Worm (Caenorhabditis elegans): ENCODE measurements around the gene C06A6.4.
A peak's percentile ranks its signal among the peaks of the same experiment; 100 is the strongest.

C06A6.4 gene

DNA sequence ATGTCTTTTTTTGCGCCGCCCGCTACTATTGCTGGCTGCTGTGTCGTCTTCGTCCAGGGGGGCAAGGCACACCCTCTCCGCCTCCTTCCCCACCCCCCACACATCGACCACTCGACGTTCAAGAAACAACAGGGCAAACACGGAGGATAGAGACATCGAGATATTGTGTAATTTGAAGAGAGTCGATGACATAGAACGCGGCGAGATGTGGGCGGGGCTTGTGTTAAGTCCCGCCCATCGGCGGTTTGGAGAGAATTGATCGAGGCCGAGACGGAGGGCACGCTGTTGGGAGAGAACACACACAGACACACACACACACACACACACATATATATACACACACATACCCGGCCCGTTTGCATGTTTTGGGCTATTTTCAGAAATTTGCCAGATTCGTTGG is 16.5 kb upstream of the C06A6.4 start (continued):
- TF ChIP-seq nhr-84 (tag; optimal IDR thresholded peaks at IDR 0.05) (no peak), fos-1 (tag; optimal IDR thresholded peaks at IDR 0.05) (peak; percentile 41), snpc-4 (tag; optimal IDR thresholded peaks at IDR 0.05) (peak; percentile 43), nhr-19 (GFP tag; conservative IDR thresholded peaks at IDR 0.05) (peak; percentile 73), nhr-47 (tag; optimal IDR thresholded peaks at IDR 0.05) (peak; percentile 82), snu-23 (GFP tag; optimal IDR thresholded peaks at IDR 0.05) (peak; percentile 86), nhr-20 (tag; optimal IDR thresholded peaks at IDR 0.05) (peak; percentile 78), lin-39 (tag; optimal IDR thresholded peaks at IDR 0.05) (no peak), nhr-12 (tag; optimal IDR thresholded peaks at IDR 0.05) (no peak), nhr-71 (tag; optimal IDR thresholded peaks at IDR 0.05) (peak; percentile 85), xbp-1 (tag; optimal IDR thresholded peaks at IDR 0.05) (peak; percentile 63), unc-62 (GFP tag; optimal IDR thresholded peaks at IDR 0.05) (no peak), dpl-1 (GFP tag; optimal IDR thresholded peaks at IDR 0.05) (peak; percentile 39 to 54 (median 52)), nhr-85 (tag) (peak; percentile 89)

DNA sequence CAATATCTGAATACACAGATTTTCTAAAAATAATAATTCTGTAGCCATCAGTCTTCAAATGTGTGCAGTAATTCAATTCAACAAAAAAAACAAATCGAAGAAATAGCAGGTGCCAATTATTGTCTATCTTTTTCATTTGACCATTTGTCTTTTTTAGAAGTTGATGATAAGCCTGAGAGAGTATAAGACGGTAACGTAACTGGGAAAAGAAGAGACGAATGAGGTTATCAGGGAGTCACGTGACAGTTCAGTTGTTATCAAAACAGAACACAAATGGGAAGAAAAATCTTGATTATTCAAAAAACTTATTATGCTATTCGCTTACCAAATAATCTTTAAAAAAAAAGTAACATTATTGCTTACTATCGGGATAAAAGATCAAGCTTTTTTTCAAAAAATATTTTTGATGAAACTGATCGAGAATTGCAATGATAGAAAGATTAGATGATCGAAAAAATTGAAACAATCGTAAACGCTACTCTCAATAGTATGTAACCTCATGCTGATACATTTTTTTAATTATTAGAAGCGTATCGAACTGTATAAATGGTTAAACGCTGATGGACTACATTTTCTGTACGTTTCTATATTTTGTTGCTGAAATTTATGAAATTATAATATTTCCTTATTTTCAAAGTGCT is 15.4 kb upstream of the C06A6.4 start:
- TF ChIP-seq efl-1 (optimal IDR thresholded peaks at IDR 0.05), result no peak
- peak in 1 of 2 experiments; percentile 1 for TF ChIP-seq efl-1 (GFP tag; optimal IDR thresholded peaks at IDR 0.05 in 1 of 2)
- TF ChIP-seq C04F5.9 (tag; optimal IDR thresholded peaks at IDR 0.05), result no peak
- peak; percentile 20 for TF ChIP-seq snu-23 (GFP tag; optimal IDR thresholded peaks at IDR 0.05)
- TF ChIP-seq irx-1 (tag; optimal IDR thresholded peaks at IDR 0.05), result no peak
- peak; percentile 55 for TF ChIP-seq nhr-85 (tag)
- TF ChIP-seq ets-5 (GFP tag; IDR thresholded peaks at IDR 0.05), result no peak
- TF ChIP-seq elt-3 (tag; optimal IDR thresholded peaks at IDR 0.05), result peak in 2 of 6 experiments; percentile 23 to 40
- peak in 1 of 2 experiments; percentile 42 for TF ChIP-seq lin-35 (GFP tag; optimal IDR thresholded peaks at IDR 0.05)
- TF ChIP-seq lin-14 (GFP tag; optimal IDR thresholded peaks at IDR 0.05), result peak; percentile 36
- peak; percentile 86 for TF ChIP-seq elt-2 (tag; optimal IDR thresholded peaks at IDR 0.05)
- peak; percentile 15 for TF ChIP-seq nhr-20 (tag; optimal IDR thresholded peaks at IDR 0.05)
- TF ChIP-seq fos-1 (tag; optimal IDR thresholded peaks at IDR 0.05), result no peak
- peak; percentile 27 for TF ChIP-seq nhr-71 (tag; optimal IDR thresholded peaks at IDR 0.05)

DNA sequence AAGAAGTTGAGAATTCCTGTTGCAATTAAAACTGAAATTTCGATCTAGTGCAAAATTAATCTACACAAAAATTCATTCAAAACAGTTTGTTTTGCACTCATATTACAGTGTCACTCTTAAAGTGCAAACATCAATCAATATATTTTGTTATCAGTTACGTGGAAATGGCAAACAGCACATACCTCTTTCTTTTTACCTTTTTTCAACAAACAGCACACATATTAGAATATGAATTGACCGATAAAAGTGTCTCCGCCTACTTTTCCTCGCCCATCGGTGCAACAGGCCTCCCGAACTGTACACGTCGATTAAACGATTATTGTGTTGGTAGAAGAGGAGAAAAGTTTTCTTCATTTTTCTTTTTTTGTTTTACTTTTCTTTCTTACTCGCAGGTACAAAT is 12.1 kb upstream of the C06A6.4 start:
- TF ChIP-seq unc-62 (GFP tag; optimal IDR thresholded peaks at IDR 0.05) (no peak), efl-1 (optimal IDR thresholded peaks at IDR 0.05) (no peak), efl-1 (GFP tag; optimal IDR thresholded peaks at IDR 0.05 in 1 of 2) (peak in 1 of 2 experiments; percentile 82), elt-2 (tag; optimal IDR thresholded peaks at IDR 0.05) (peak; percentile 80), lin-35 (GFP tag; optimal IDR thresholded peaks at IDR 0.05) (peak in 1 of 2 experiments; percentile 47), lin-14 (GFP tag; optimal IDR thresholded peaks at IDR 0.05) (peak; percentile 7)

DNA sequence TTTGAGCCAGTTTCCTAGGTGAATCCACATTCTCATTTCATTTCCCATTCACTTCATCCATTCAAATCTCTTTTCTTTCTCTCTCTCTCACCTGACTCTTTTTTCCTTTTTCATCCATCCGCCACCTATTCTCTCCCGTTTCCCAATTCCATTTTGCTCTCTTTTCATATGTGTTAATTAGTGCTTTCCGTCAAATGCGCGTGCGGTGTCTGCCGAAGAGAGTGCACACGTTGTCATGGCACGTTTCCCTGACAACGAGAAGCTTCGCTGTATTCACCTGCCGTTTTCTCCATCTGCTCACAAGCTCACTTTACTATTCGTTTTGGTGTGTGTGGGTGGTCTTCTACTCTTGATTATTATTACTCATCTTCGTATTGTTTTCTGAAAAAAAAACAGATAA is 10.8 kb upstream of the C06A6.4 start:
- TF ChIP-seq efl-1 (optimal IDR thresholded peaks at IDR 0.05) (no peak), efl-1 (GFP tag; optimal IDR thresholded peaks at IDR 0.05 in 1 of 2) (peak in 1 of 2 experiments; percentile 82), nhr-11 (tag; optimal IDR thresholded peaks at IDR 0.05) (no peak), lsy-2 (tag; optimal IDR thresholded peaks at IDR 0.05) (peak in 1 of 2 experiments; percentile 4), fkh-8 (tag; optimal IDR thresholded peaks at IDR 0.05) (peak; percentile 92), lin-14 (GFP tag; optimal IDR thresholded peaks at IDR 0.05) (peak; percentile 33), swsn-7 (tag; optimal IDR thresholded peaks at IDR 0.05) (peak; percentile 6), fkh-4 (tag; optimal IDR thresholded peaks at IDR 0.05; ENCODE audit: borderline replicate concordance) (no peak), nhr-47 (tag; optimal IDR thresholded peaks at IDR 0.05) (peak; percentile 45), dsc-1 (tag; optimal IDR thresholded peaks at IDR 0.05) (peak; percentile 73), zip-4 (GFP tag; optimal IDR thresholded peaks at IDR 0.05) (no peak), jun-1 (tag; optimal IDR thresholded peaks at IDR 0.05) (no peak), nhr-71 (tag; optimal IDR thresholded peaks at IDR 0.05) (peak; percentile 34), egl-13 (tag; optimal IDR thresholded peaks at IDR 0.05) (peak; percentile 20), rnt-1 (tag; optimal IDR thresholded peaks at IDR 0.05) (no peak), unc-86 (tag; optimal IDR thresholded peaks at IDR 0.05) (peak; percentile 19), nhr-20 (tag; optimal IDR thresholded peaks at IDR 0.05) (peak; percentile 10)

Measured in whole organism, L1 larva.